Fruit fly (Drosophila melanogaster) whole organism, embryonic: Measurements from ENCODE around the gene CG14191.

Source experiments
- Asciz ChIP-seq: fragments of 200-800 bp; sonication (Bioruptor generic); optimal IDR thresholded peaks from 2 replicates; lab custom pipeline; 2017; ENCODE audit warnings: missing biosample characterization, mild to moderate bottlenecking, missing genetic modification characterization, missing genetic modification reagents
- Bgb ChIP-seq: fragments of 200-800 bp; sonication (Bioruptor generic); IDR thresholded peaks from 2 replicates; pipeline ENCODE4 v1.3.6; 2022; ENCODE audit warnings: missing biosample characterization, missing genetic modification characterization; ENCODE audit not compliant: partially characterized antibody
- Blimp-1 ChIP-seq: fragments of 200-800 bp; sonication (Bioruptor generic); optimal IDR thresholded peaks from 3 replicates; lab custom pipeline; 2018; ENCODE audit warnings: missing biosample characterization, missing genetic modification characterization, mild to moderate bottlenecking, moderate library complexity, missing genetic modification reagents
- CG10274 ChIP-seq: fragments of 200-800 bp; sonication (Bioruptor generic); optimal IDR thresholded peaks from 3 replicates; lab custom pipeline; 2017; ENCODE audit warnings: missing biosample characterization, mild to moderate bottlenecking, missing genetic modification characterization
- CG12071 ChIP-seq: fragments of 200-800 bp; sonication (Bioruptor generic); optimal IDR thresholded peaks from 3 replicates; lab custom pipeline; 2018; ENCODE audit warnings: missing biosample characterization, mild to moderate bottlenecking, missing genetic modification characterization
- CG12155 ChIP-seq: fragments of 200-800 bp; sonication (Bioruptor generic); optimal IDR thresholded peaks from 3 replicates; lab custom pipeline; 2016; ENCODE audit warnings: missing biosample characterization, missing genetic modification characterization
- CG12769 ChIP-seq: fragments of 200-800 bp; sonication (Bioruptor generic); optimal IDR thresholded peaks from 2 replicates; lab custom pipeline; 2019; ENCODE audit warnings: missing biosample characterization, mild to moderate bottlenecking, missing genetic modification characterization, moderate library complexity
- CG13775 ChIP-seq: fragments of 200-800 bp; sonication (Bioruptor generic); optimal IDR thresholded peaks from 3 replicates; lab custom pipeline; 2017; ENCODE audit warnings: missing biosample characterization, mild to moderate bottlenecking, missing genetic modification characterization
- CG15514 ChIP-seq: fragments of 200-800 bp; sonication (Bioruptor generic); optimal IDR thresholded peaks from 3 replicates; lab custom pipeline; 2017; ENCODE audit warnings: missing biosample characterization, missing genetic modification characterization, mild to moderate bottlenecking, moderate library complexity, missing genetic modification reagents
- CG1602 ChIP-seq: fragments of 200-800 bp; sonication (Bioruptor generic); optimal IDR thresholded peaks from 3 replicates; lab custom pipeline; 2016; ENCODE audit warnings: missing biosample characterization, missing genetic modification characterization
- CG1647 ChIP-seq: fragments of 200-800 bp; sonication (Bioruptor generic); optimal IDR thresholded peaks from 3 replicates; lab custom pipeline; 2016; ENCODE audit warnings: missing biosample characterization, missing genetic modification characterization
- CG18011 ChIP-seq: fragments of 200-800 bp; sonication (Bioruptor generic); optimal IDR thresholded peaks from 2 replicates; lab custom pipeline; 2017; ENCODE audit warnings: missing biosample characterization, missing genetic modification characterization, mild to moderate bottlenecking, moderate library complexity, missing genotype
- CG31224 ChIP-seq: fragments of 200-800 bp; sonication (Bioruptor generic); IDR thresholded peaks from 2 replicates; pipeline ENCODE4 v1.3.6; 2022; ENCODE audit warnings: missing biosample characterization, missing genetic modification characterization
- CG3407 ChIP-seq: fragments of 200-800 bp; sonication (Bioruptor generic); optimal IDR thresholded peaks from 2 replicates; lab custom pipeline; 2018; ENCODE audit warnings: missing biosample characterization, mild to moderate bottlenecking, missing genetic modification characterization
- CG34224 ChIP-seq: fragments of 200-800 bp; sonication (Bioruptor generic); IDR thresholded peaks from 3 replicates; pipeline ENCODE4 v1.3.6; 2022; ENCODE audit warnings: missing biosample characterization, missing genetic modification characterization; ENCODE audit not compliant: partially characterized antibody
- CG5953 ChIP-seq: fragments of 200-800 bp; sonication (Bioruptor generic); IDR thresholded peaks from 2 replicates; pipeline ENCODE4 v1.3.6; 2022; ENCODE audit warnings: missing biosample characterization, missing genetic modification characterization
- CG6683 ChIP-seq: fragments of 200-800 bp; sonication (Bioruptor generic); optimal IDR thresholded peaks from 2 replicates; lab custom pipeline; 2017; ENCODE audit warnings: missing biosample characterization, mild to moderate bottlenecking, missing genetic modification characterization, missing genetic modification reagents
- CG6689 ChIP-seq: fragments of 200-800 bp; sonication (Bioruptor generic); IDR thresholded peaks from 2 replicates; pipeline ENCODE4 v1.3.6; 2022; ENCODE audit warnings: missing biosample characterization, missing genetic modification characterization
- CG6791 ChIP-seq: fragments of 200-800 bp; sonication (Bioruptor generic); IDR thresholded peaks from 3 replicates; pipeline ENCODE4 v1.3.6; 2022; ENCODE audit warnings: missing biosample characterization, missing genetic modification characterization; ENCODE audit not compliant: partially characterized antibody
- CG7556 ChIP-seq: fragments of 200-800 bp; sonication (Bioruptor generic); optimal IDR thresholded peaks from 2 replicates; lab custom pipeline; 2017; ENCODE audit warnings: missing biosample characterization, mild to moderate bottlenecking, missing genetic modification characterization
- CG7963 ChIP-seq: fragments of 200-800 bp; sonication (Bioruptor generic); IDR thresholded peaks from 3 replicates; pipeline ENCODE4 v1.3.6; 2022; ENCODE audit warnings: missing biosample characterization, missing genetic modification characterization; ENCODE audit not compliant: partially characterized antibody
- CG8359 ChIP-seq: fragments of 200-800 bp; sonication (Bioruptor generic); optimal IDR thresholded peaks from 2 replicates; lab custom pipeline; 2017; ENCODE audit warnings: missing biosample characterization, mild to moderate bottlenecking, missing genetic modification characterization, borderline replicate concordance
- D ChIP-seq, 2 experiments: fragments of 200-800 bp in 1 of 2; fragments of >200 bp in 1 of 2; sonication (Bioruptor generic) in 1 of 2; optimal IDR thresholded peaks; 2 replicates in 1 of 2; 3 replicates in 1 of 2; lab custom pipeline; 2017; ENCODE audit warnings: mild to moderate bottlenecking in 1 of 2, missing biosample characterization in 1 of 2, missing genetic modification characterization in 1 of 2, missing genetic modification reagents in 1 of 2
- Dip3 ChIP-seq: fragments of 200-800 bp; sonication (Bioruptor generic); optimal IDR thresholded peaks from 3 replicates; lab custom pipeline; 2016; ENCODE audit warnings: missing biosample characterization, missing genetic modification characterization
- Doc3 ChIP-seq: fragments of 200-800 bp; sonication (Bioruptor generic); IDR thresholded peaks from 3 replicates; pipeline ENCODE4 v1.3.6; 2022; ENCODE audit warnings: missing biosample characterization, missing genetic modification characterization; ENCODE audit not compliant: partially characterized antibody
- Fer3 ChIP-seq: fragments of 200-800 bp; sonication (Bioruptor generic); optimal IDR thresholded peaks from 2 replicates; lab custom pipeline; 2018; ENCODE audit warnings: missing biosample characterization, mild to moderate bottlenecking, missing genetic modification characterization, moderate library complexity
- HHEX ChIP-seq: fragments of 200-800 bp; sonication (Bioruptor generic); optimal IDR thresholded peaks from 3 replicates; lab custom pipeline; 2017; ENCODE audit warnings: missing biosample characterization, mild to moderate bottlenecking, missing genetic modification characterization, missing genetic modification reagents
- HLH54F ChIP-seq: fragments of 200-800 bp; sonication (Bioruptor generic); optimal IDR thresholded peaks from 3 replicates; lab custom pipeline; 2016; ENCODE audit warnings: missing biosample characterization, missing genetic modification characterization
- Hand ChIP-seq: fragments of 200-800 bp; sonication (Bioruptor generic); optimal IDR thresholded peaks from 2 replicates; lab custom pipeline; 2017; ENCODE audit warnings: mild to moderate bottlenecking, missing biosample characterization, missing genetic modification reagents, missing genetic modification characterization
- Lpt ChIP-seq: fragments of >200 bp; optimal IDR thresholded peaks from 2 replicates; lab custom pipeline; 2018; ENCODE audit warnings: missing biosample characterization, missing genetic modification characterization
- Med ChIP-seq: fragments of 200-800 bp; sonication (Bioruptor generic); peaks from one replicate; lab custom pipeline; 2016; ENCODE audit warnings: missing biosample characterization, missing genetic modification characterization, mild to moderate bottlenecking, inconsistent platforms, moderate library complexity
- NFAT ChIP-seq: fragments of 200-800 bp; sonication (Bioruptor generic); IDR thresholded peaks from 2 replicates; pipeline ENCODE4 v1.3.6; 2022; ENCODE audit warnings: missing biosample characterization, missing genetic modification characterization
- Nf-YA ChIP-seq: fragments of 200-800 bp; sonication (Bioruptor generic); IDR thresholded peaks from 2 replicates; pipeline ENCODE4 v1.3.6; 2022; ENCODE audit warnings: missing biosample characterization, missing genetic modification characterization
- PHDP ChIP-seq: fragments of 200-800 bp; sonication (Bioruptor generic); optimal IDR thresholded peaks from 3 replicates; lab custom pipeline; 2018; ENCODE audit warnings: missing biosample characterization, mild to moderate bottlenecking, missing genetic modification characterization, moderate library complexity
- bbx ChIP-seq: fragments of 200-800 bp; sonication (Bioruptor generic); IDR thresholded peaks from 2 replicates; pipeline ENCODE4 v1.3.6; 2022; ENCODE audit warnings: missing biosample characterization, missing genetic modification characterization; ENCODE audit not compliant: partially characterized antibody
- bsh ChIP-seq, 2 experiments: fragments of 200-800 bp; sonication (Bioruptor generic); optimal IDR thresholded peaks; 2 replicates each; lab custom pipeline; 2017 to 2018; ENCODE audit warnings: mild to moderate bottlenecking in 2 of 2, missing biosample characterization in 2 of 2, missing genetic modification characterization in 2 of 2, moderate library complexity in 1 of 2
- cad ChIP-seq: fragments of >200 bp; optimal IDR thresholded peaks from 2 replicates; lab custom pipeline; 2017; ENCODE audit warnings: missing biosample characterization, missing genetic modification characterization
- cg ChIP-seq: fragments of 200-800 bp; sonication (Bioruptor generic); optimal IDR thresholded peaks from 3 replicates; lab custom pipeline; 2019; ENCODE audit warnings: missing biosample characterization, mild to moderate bottlenecking, missing genetic modification characterization, moderate library complexity
- chm ChIP-seq: fragments of 200-800 bp; sonication (Bioruptor generic); IDR thresholded peaks from 2 replicates; pipeline ENCODE4 v1.3.6; 2022; ENCODE audit warnings: missing biosample characterization, missing genetic modification characterization
- cwo ChIP-seq: fragments of 200-800 bp; sonication (Bioruptor generic); optimal IDR thresholded peaks from 3 replicates; lab custom pipeline; 2017; ENCODE audit warnings: missing biosample characterization, missing genetic modification characterization, mild to moderate bottlenecking, moderate library complexity, missing genetic modification reagents
- disco-r ChIP-seq: fragments of 200-800 bp; sonication (Bioruptor generic); optimal IDR thresholded peaks from 2 replicates; lab custom pipeline; 2016; ENCODE audit warnings: missing biosample characterization, missing genetic modification characterization
- jigr1 ChIP-seq: fragments of 200-800 bp; sonication (Bioruptor generic); IDR thresholded peaks from 3 replicates; pipeline ENCODE4 v1.3.6; 2022; ENCODE audit warnings: missing biosample characterization, missing genetic modification characterization
- luna ChIP-seq: fragments of 200-800 bp; sonication (Bioruptor generic); optimal IDR thresholded peaks from 2 replicates; lab custom pipeline; 2016; ENCODE audit warnings: missing biosample characterization, missing genetic modification characterization
- maf-S ChIP-seq: fragments of 200-800 bp; sonication (Bioruptor generic); optimal IDR thresholded peaks from 2 replicates; lab custom pipeline; 2016; ENCODE audit warnings: missing biosample characterization, missing genetic modification characterization
- org-1 ChIP-seq: fragments of 200-800 bp; sonication (Bioruptor generic); optimal IDR thresholded peaks from 2 replicates; lab custom pipeline; 2017; ENCODE audit warnings: missing biosample characterization, missing genetic modification characterization
- rib ChIP-seq: fragments of 200-800 bp; sonication (Bioruptor generic); IDR thresholded peaks from 2 replicates; pipeline ENCODE4 v1.3.6; 2022; ENCODE audit warnings: missing biosample characterization, missing genetic modification characterization
- sna ChIP-seq: fragments of 200-800 bp; sonication (Bioruptor generic); IDR thresholded peaks from 2 replicates; pipeline ENCODE4 v1.3.6; 2022; ENCODE audit warnings: missing biosample characterization, missing genetic modification characterization; ENCODE audit not compliant: partially characterized antibody
- zf30C ChIP-seq: fragments of 200-800 bp; sonication (Bioruptor generic); optimal IDR thresholded peaks from 3 replicates; lab custom pipeline; 2018; ENCODE audit warnings: missing biosample characterization, mild to moderate bottlenecking, missing genetic modification characterization

CG14191 gene

DNA sequence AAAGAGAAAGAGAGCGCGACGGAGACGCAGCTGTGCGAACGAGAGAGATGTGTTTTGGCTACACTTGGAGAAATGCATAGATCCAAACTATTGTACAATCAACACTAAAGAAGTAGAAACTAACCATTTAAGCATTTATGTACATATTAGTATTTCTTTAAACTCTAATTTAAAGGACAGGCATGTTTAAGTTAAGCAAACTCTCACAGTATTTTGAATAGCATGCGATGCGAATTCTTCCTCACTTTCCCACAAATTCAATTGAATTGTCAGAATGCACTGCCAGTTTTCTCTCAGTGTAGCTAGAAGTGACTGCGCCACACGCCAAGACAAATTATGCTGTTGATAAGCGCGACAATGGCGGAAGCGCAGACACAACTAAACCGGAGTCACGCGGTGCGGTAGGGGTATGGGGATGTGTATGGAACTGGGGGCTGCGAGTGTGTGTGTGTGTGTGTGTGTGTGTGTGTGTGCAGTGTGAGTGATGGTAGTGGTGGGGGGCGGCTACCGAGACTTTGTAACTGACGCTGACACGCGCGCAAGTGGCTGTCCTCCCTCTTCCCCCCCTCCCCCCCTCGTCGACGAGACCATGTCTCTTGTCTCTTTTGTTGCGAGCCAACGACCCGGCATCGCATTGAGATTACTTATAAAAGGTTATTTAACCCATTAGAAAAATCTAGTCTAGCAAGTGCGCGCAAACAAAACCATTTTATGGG lies 25.5 kb downstream of the CG14191 start (continued):
- no peak for TF ChIP-seq sna (GFP tag; lab: Robert Waterston, UW)
- peak; percentile 5 for TF ChIP-seq Hand (GFP tag; lab: Kevin White, UChicago)
- TF ChIP-seq NFAT: no peak
- no peak for TF ChIP-seq Dip3 (GFP tag; lab: Kevin White, UChicago)
- TF ChIP-seq org-1 (GFP tag; lab: Kevin White, UChicago): no peak
- peak; percentile 15 for TF ChIP-seq CG1602 (GFP tag; lab: Kevin White, UChicago)
- peak; percentile 42 for TF ChIP-seq PHDP
- TF ChIP-seq Nf-YA: no peak
- peak; percentile 9 for TF ChIP-seq CG15514 (GFP tag; lab: Kevin White, UChicago)
- peak; percentile 11 for TF ChIP-seq cg
- TF ChIP-seq CG7963 (GFP tag; lab: Robert Waterston, UW): no peak
- TF ChIP-seq HLH54F (GFP tag; lab: Kevin White, UChicago): no peak
- TF ChIP-seq HHEX (GFP tag; lab: Kevin White, UChicago): peak; percentile 49
- TF ChIP-seq cwo (GFP tag; lab: Kevin White, UChicago): peak; percentile 3
- no peak for TF ChIP-seq rib (GFP tag; lab: Robert Waterston, UW)
- no peak for TF ChIP-seq maf-S (GFP tag; lab: Kevin White, UChicago)
- no peak for TF ChIP-seq CG5953 (GFP tag; lab: Robert Waterston, UW)
- peak; percentile 38 for TF ChIP-seq Fer3 (tag; lab: Kevin White, UChicago)
- no peak for TF ChIP-seq luna (GFP tag; lab: Kevin White, UChicago)
- TF ChIP-seq bsh (GFP tag; optimal IDR thresholded peaks at IDR 0.05; lab: Kevin White, UChicago): peak in 1 of 2 experiments; percentile 36
- TF ChIP-seq cad (GFP tag; lab: Kevin White, UChicago): no peak
- no peak for TF ChIP-seq CG1647 (GFP tag; lab: Kevin White, UChicago)
- no peak for TF ChIP-seq Asciz (GFP tag; lab: Kevin White, UChicago)
- no peak for TF ChIP-seq CG31224
- TF ChIP-seq CG12769 (tag; lab: Kevin White, UChicago): peak; percentile 38
- peak; percentile 82 for TF ChIP-seq Med (GFP tag; lab: Kevin White, UChicago)
- TF ChIP-seq jigr1 (GFP tag; lab: Robert Waterston, UW): no peak
- no peak for TF ChIP-seq Bgb (GFP tag; lab: Robert Waterston, UW)
- no peak for TF ChIP-seq disco-r (GFP tag; lab: Kevin White, UChicago)
- TF ChIP-seq CG13775 (GFP tag; lab: Kevin White, UChicago): no peak
- no peak for TF ChIP-seq Doc3
- TF ChIP-seq CG7556 (GFP tag; lab: Kevin White, UChicago): peak; percentile 57
- TF ChIP-seq Lpt (GFP tag; lab: Kevin White, UChicago): no peak
- TF ChIP-seq chm (GFP tag; lab: Robert Waterston, UW): no peak
- peak; percentile 7 for TF ChIP-seq CG8359 (GFP tag; lab: Kevin White, UChicago)
- TF ChIP-seq CG12071: no peak
- no peak for TF ChIP-seq CG34224
- no peak for TF ChIP-seq CG6689 (GFP tag; lab: Robert Waterston, UW)
- peak; percentile 13 for TF ChIP-seq Blimp-1 (GFP tag; lab: Kevin White, UChicago)
- TF ChIP-seq CG12155 (GFP tag; lab: Kevin White, UChicago): no peak
- TF ChIP-seq CG18011 (GFP tag; lab: Kevin White, UChicago): no peak
- TF ChIP-seq zf30C (GFP tag; lab: Kevin White, UChicago): no peak
- TF ChIP-seq CG6683 (GFP tag; lab: Kevin White, UChicago): no peak
- no peak for TF ChIP-seq CG3407 (GFP tag; lab: Kevin White, UChicago)
- TF ChIP-seq CG6791 (GFP tag; lab: Robert Waterston, UW): no peak
- TF ChIP-seq CG10274 (GFP tag; lab: Kevin White, UChicago): peak; percentile 10
- no peak for TF ChIP-seq bbx (GFP tag; lab: Robert Waterston, UW)
- TF ChIP-seq D (optimal IDR thresholded peaks at IDR 0.05; lab: Kevin White, UChicago): no peak
- TF ChIP-seq D (GFP tag; optimal IDR thresholded peaks at IDR 0.05; lab: Kevin White, UChicago): peak; percentile 4
